Worm (Caenorhabditis elegans) whole organism, mixed stage, embryonic: ENCODE data around the gene F32D8.13.

Experiments used
- M03D4.4 ChIP-seq: sonication (generic microtip); optimal IDR thresholded peaks from 2 replicates; lab custom pipeline; 2017; ENCODE audit warnings: mild to moderate bottlenecking, missing genetic modification characterization, missing compliant biosample characterization
- bed-3 ChIP-seq: fragments of 200-800 bp; sonication (Bioruptor generic); optimal IDR thresholded peaks from 3 replicates; lab custom pipeline; 2018; ENCODE audit warnings: mild to moderate bottlenecking, missing genetic modification characterization, moderate library complexity, missing compliant biosample characterization
- blmp-1 ChIP-seq: fragments of 150-350 bp; optimal IDR thresholded peaks from 2 replicates; lab custom pipeline; 2014; ENCODE audit warnings: missing biosample characterization, missing genetic modification characterization
- ceh-39 ChIP-seq: fragments of 150-350 bp; optimal IDR thresholded peaks from 2 replicates; lab custom pipeline; 2014; ENCODE audit warnings: missing biosample characterization, missing genetic modification characterization
- ceh-43 ChIP-seq: fragments of 200-800 bp; sonication (Bioruptor generic); optimal IDR thresholded peaks from 2 replicates; lab custom pipeline; 2018; ENCODE audit warnings: mild to moderate bottlenecking, missing genetic modification characterization, moderate library complexity, missing compliant biosample characterization
- ceh-83 ChIP-seq: fragments of 200-800 bp; sonication (Bioruptor generic); optimal IDR thresholded peaks from 2 replicates; lab custom pipeline; 2018; ENCODE audit warnings: mild to moderate bottlenecking, missing genetic modification characterization, missing compliant biosample characterization
- ces-1 ChIP-seq: fragments of 150-350 bp; optimal IDR thresholded peaks from 2 replicates; lab custom pipeline; 2014; ENCODE audit warnings: missing biosample characterization, missing genetic modification reagents, missing genetic modification characterization
- cnd-1 ChIP-seq: fragments of 200-800 bp; sonication (Bioruptor generic); optimal IDR thresholded peaks from 2 replicates; lab custom pipeline; 2018; ENCODE audit warnings: mild to moderate bottlenecking, missing genetic modification characterization, missing compliant biosample characterization
- drap-1 ChIP-seq: fragments of 200-800 bp; sonication (Bioruptor generic); optimal IDR thresholded peaks from 3 replicates; lab custom pipeline; 2018; ENCODE audit warnings: mild to moderate bottlenecking, missing genetic modification characterization, missing compliant biosample characterization
- elt-1 ChIP-seq: sonication (generic microtip); optimal IDR thresholded peaks from 2 replicates; lab custom pipeline; 2017; ENCODE audit warnings: missing genetic modification characterization, mild to moderate bottlenecking, missing compliant biosample characterization, antibody characterized with exemption, moderate library complexity, borderline replicate concordance; ENCODE audit not compliant: insufficient read depth
- elt-3 ChIP-seq: fragments of 150-350 bp; optimal IDR thresholded peaks from 2 replicates; lab custom pipeline; 2014; ENCODE audit warnings: missing biosample characterization, missing genetic modification characterization
- flh-1 ChIP-seq: fragments of 200-800 bp; sonication (Bioruptor generic); optimal IDR thresholded peaks from 2 replicates; lab custom pipeline; 2018; ENCODE audit warnings: mild to moderate bottlenecking, missing genetic modification characterization, moderate library complexity, missing compliant biosample characterization
- ham-2 ChIP-seq: fragments of 200-800 bp; sonication (Bioruptor generic); optimal IDR thresholded peaks from 2 replicates; lab custom pipeline; 2018; ENCODE audit warnings: mild to moderate bottlenecking, missing genetic modification characterization, missing compliant biosample characterization
- hlh-1 ChIP-seq: fragments of 150-350 bp; optimal IDR thresholded peaks from 2 replicates; lab custom pipeline; 2014; ENCODE audit warnings: missing biosample characterization, missing genetic modification reagents, missing genetic modification characterization
- lin-13 ChIP-seq: fragments of 150-350 bp; optimal IDR thresholded peaks from 2 replicates; lab custom pipeline; 2014; ENCODE audit warnings: missing biosample characterization, missing genetic modification characterization
- lin-32 ChIP-seq: fragments of 200-800 bp; sonication (Bioruptor generic); optimal IDR thresholded peaks from 2 replicates; lab custom pipeline; 2018; ENCODE audit warnings: mild to moderate bottlenecking, missing genetic modification characterization, missing compliant biosample characterization
- lsy-2 ChIP-seq: fragments of 150-350 bp; optimal IDR thresholded peaks from 2 replicates; lab custom pipeline; 2014; ENCODE audit warnings: missing biosample characterization, missing genetic modification characterization
- mab-5 ChIP-seq: fragments of 150-350 bp; optimal IDR thresholded peaks from 2 replicates; lab custom pipeline; 2014; ENCODE audit warnings: missing biosample characterization, missing genetic modification characterization
- mep-1 ChIP-seq: fragments of 150-350 bp; optimal IDR thresholded peaks from 2 replicates; lab custom pipeline; 2017; ENCODE audit warnings: missing biosample characterization, missing genetic modification reagents, missing genetic modification characterization, inconsistent platforms
- mls-2 ChIP-seq: sonication (generic microtip); optimal IDR thresholded peaks from 2 replicates; lab custom pipeline; 2016; ENCODE audit warnings: mild to moderate bottlenecking, missing genetic modification characterization, moderate library complexity, missing compliant biosample characterization
- nhr-12 ChIP-seq: fragments of 150-350 bp; optimal IDR thresholded peaks from 2 replicates; lab custom pipeline; 2014; ENCODE audit warnings: missing biosample characterization, missing genetic modification characterization
- nhr-2 ChIP-seq: fragments of 150-350 bp; optimal IDR thresholded peaks from 2 replicates; lab custom pipeline; 2014; ENCODE audit warnings: missing biosample characterization, missing genetic modification characterization
- nhr-237 ChIP-seq: fragments of 150-350 bp; optimal IDR thresholded peaks from 2 replicates; lab custom pipeline; 2014; ENCODE audit warnings: missing biosample characterization, missing genetic modification characterization
- nhr-28 ChIP-seq: fragments of 150-350 bp; optimal IDR thresholded peaks from 2 replicates; lab custom pipeline; 2014; ENCODE audit warnings: missing biosample characterization, missing genetic modification characterization
- nhr-76 ChIP-seq: sonication (generic microtip); optimal IDR thresholded peaks from 2 replicates; lab custom pipeline; 2017; ENCODE audit warnings: missing biosample characterization, missing genetic modification characterization
- pha-4 ChIP-seq: fragments of 150-350 bp; optimal IDR thresholded peaks from 2 replicates; lab custom pipeline; 2018; ENCODE audit warnings: missing biosample characterization, missing genetic modification reagents, missing genetic modification characterization
- sem-2 ChIP-seq: fragments of 200-800 bp; sonication (Bioruptor generic); optimal IDR thresholded peaks from 2 replicates; lab custom pipeline; 2018; ENCODE audit warnings: mild to moderate bottlenecking, missing genetic modification characterization, missing compliant biosample characterization
- snpc-4 ChIP-seq: fragments of 150-350 bp; optimal IDR thresholded peaks from 2 replicates; lab custom pipeline; 2014; ENCODE audit warnings: missing biosample characterization, missing genetic modification characterization
- sptf-1 ChIP-seq: sonication (generic microtip); optimal IDR thresholded peaks from 2 replicates; lab custom pipeline; 2017; ENCODE audit warnings: mild to moderate bottlenecking, missing genetic modification characterization, moderate library complexity, missing compliant biosample characterization
- tbx-8 ChIP-seq: fragments of 200-800 bp; sonication (Bioruptor generic); optimal IDR thresholded peaks from 2 replicates; lab custom pipeline; 2018; ENCODE audit warnings: mild to moderate bottlenecking, missing genetic modification characterization, moderate library complexity, missing compliant biosample characterization
- unc-120 ChIP-seq: sonication (generic microtip); optimal IDR thresholded peaks from 2 replicates; lab custom pipeline; 2017; ENCODE audit warnings: missing genetic modification characterization, missing compliant biosample characterization; ENCODE audit not compliant: poor library complexity, severe bottlenecking
- unc-39 ChIP-seq: fragments of 150-350 bp; optimal IDR thresholded peaks from 2 replicates; lab custom pipeline; 2014; ENCODE audit warnings: missing biosample characterization, missing genetic modification characterization
- unc-62 ChIP-seq: fragments of 150-350 bp; optimal IDR thresholded peaks from 2 replicates; lab custom pipeline; 2014; ENCODE audit warnings: missing biosample characterization, missing genetic modification reagents, missing genetic modification characterization
- zip-8 ChIP-seq: fragments of 150-350 bp; optimal IDR thresholded peaks from 2 replicates; lab custom pipeline; 2014; ENCODE audit warnings: missing biosample characterization, missing genetic modification characterization
- ztf-11 ChIP-seq: fragments of 150-350 bp; optimal IDR thresholded peaks from 2 replicates; lab custom pipeline; 2014; ENCODE audit warnings: missing biosample characterization, missing genetic modification characterization

F32D8.13 gene

DNA sequence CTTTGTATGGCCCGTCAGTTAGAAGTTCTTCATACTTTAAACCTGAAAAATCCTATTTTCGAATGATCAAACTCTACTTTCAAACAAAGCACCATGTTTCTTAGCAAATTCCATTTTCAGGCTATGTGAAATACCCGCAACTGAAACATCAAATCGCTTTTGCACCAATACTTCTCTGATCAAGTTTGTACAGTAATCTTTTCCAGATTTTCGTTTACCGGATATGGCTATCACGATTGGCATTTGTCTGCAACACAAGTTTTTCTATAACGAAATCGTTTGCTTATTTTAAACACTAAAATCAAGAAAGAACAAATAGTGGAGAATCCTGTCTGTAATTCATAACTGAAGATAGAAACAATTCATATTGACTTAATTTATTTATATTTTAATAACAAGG, at the start of gene F32D8.13:
F32D8.13 (minus strand) TSS at position 249 of the 400 bp plus-strand sequence.
- TF ChIP-seq unc-120 (tag; lab: Kevin White, UChicago) (no peak), blmp-1 (tag; lab: Kevin White, UChicago) (no peak), ham-2 (GFP tag; lab: Kevin White, UChicago) (no peak)
- TF ChIP-seq, all 35 proteins: peak for 0

DNA sequence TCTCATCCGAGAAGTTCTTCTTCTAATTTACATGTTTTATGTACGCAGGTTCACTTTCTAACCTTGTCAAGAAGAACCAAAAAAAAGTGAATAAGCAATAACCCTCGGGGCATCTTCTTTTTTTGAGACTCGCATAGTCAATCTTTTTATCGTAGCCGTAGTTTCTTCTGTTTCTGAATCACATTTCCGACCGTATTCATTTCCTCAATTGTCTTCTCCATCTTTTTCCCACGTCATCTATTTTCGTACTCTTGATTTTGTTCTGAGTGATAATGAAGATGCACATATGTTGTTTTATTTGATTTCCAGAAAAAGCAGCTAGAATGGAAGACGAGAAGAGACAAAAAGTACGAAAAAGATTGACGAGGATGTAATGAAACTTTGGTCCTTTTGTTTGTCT, 48.6 kb upstream of the F32D8.13 start:
- TF ChIP-seq lin-32 (GFP tag; lab: Kevin White, UChicago) (no peak), ces-1 (GFP tag; lab: Kevin White, UChicago) (peak; percentile 28)

DNA sequence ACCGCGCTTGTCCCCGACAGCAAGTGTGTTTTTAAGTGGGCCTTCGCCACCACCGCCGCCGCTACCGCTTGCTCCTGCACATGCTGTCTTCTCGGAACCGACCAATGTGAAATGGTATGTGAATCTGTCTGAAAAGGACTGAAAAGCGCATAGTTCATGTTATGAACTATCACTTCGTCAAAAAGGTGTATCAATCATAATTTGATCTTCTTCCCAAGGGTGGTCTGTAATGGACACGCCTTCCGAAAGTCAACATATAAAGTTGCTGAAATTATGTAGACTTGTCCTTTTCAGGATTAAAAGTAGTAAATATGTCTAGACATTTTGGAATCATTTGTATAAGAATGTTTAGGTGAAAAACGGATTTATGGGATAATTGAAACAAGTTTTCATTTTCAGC, 45.8 kb upstream of the F32D8.13 start, which contains the start of gene zip-9:
zip-9 (plus strand) TSS at position 301 of the 400 bp plus-strand sequence.
- TF ChIP-seq unc-62 (GFP tag; lab: Kevin White, UChicago): no peak
- TF ChIP-seq mls-2: no peak

DNA sequence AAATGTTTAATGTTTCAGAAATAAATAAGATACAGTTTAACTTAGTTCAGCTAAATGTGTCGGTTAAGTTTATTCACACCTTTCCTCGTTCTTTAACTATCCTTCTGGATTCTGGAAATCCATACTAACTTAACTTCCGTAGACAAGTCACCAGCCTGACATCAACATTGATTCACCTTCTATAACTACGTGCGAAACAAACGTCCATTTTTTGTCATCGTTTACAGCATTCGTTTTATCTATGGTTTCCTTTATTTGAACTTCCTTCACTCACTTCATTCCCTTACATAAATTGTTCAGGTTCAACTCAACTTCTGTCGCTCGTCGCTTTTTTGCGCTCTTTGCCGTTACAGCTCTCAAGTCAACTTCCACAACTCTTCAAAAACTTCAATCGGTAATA, 44.8 kb upstream of the F32D8.13 start, which contains the start of gene F17C11.26:
F17C11.26 (plus strand) TSS at position 301 of the 400 bp plus-strand sequence.
- no peak for TF ChIP-seq pha-4 (tag; lab: Kevin White, UChicago)
- no peak for TF ChIP-seq unc-62 (GFP tag; lab: Kevin White, UChicago)
- TF ChIP-seq ces-1 (GFP tag; lab: Kevin White, UChicago): no peak
- no peak for TF ChIP-seq zip-8 (tag; lab: Kevin White, UChicago)
- TF ChIP-seq elt-1 (tag; lab: Kevin White, UChicago): no peak
- no peak for TF ChIP-seq nhr-12
- no peak for TF ChIP-seq unc-39 (tag; lab: Kevin White, UChicago)
- TF ChIP-seq sptf-1 (tag; lab: Kevin White, UChicago): no peak
- no peak for TF ChIP-seq mep-1 (tag; lab: Kevin White, UChicago)
- no peak for TF ChIP-seq elt-3 (tag; lab: Kevin White, UChicago)
- no peak for TF ChIP-seq lsy-2
- no peak for TF ChIP-seq M03D4.4 (tag; lab: Kevin White, UChicago)
- no peak for TF ChIP-seq ham-2 (GFP tag; lab: Kevin White, UChicago)
- TF ChIP-seq flh-1 (GFP tag; lab: Kevin White, UChicago): no peak
- TF ChIP-seq, all 35 proteins: peak for 0

DNA sequence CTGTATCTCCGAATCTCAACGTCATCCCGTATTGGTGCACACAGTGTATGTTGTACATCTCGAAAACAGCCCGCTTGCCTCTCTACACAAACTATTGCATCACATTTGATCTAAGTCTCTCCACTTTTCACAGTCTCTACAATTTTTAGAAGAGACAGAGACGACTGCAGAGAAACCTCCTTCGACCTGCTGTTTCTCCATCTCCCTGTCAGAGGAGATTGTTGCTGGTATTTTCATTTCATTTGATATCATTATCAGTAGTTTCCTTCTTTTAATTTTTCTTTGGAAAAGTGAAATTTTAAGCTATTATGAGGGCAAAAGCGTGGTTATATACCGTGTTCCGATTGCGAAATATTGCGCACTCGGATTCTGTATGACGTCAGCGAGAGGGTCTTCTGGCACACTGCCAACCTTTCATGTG, 44.2 kb upstream of the F32D8.13 start:
- TF ChIP-seq ham-2 (GFP tag; lab: Kevin White, UChicago) (peak; percentile 39), mep-1 (tag; lab: Kevin White, UChicago) (peak; percentile 50), lin-32 (GFP tag; lab: Kevin White, UChicago) (no peak), hlh-1 (tag; lab: Kevin White, UChicago) (peak; percentile 9), sem-2 (GFP tag; lab: Kevin White, UChicago) (no peak), ces-1 (GFP tag; lab: Kevin White, UChicago) (peak; percentile 58), unc-39 (tag; lab: Kevin White, UChicago) (no peak), lin-13 (no peak), blmp-1 (tag; lab: Kevin White, UChicago) (peak; percentile 14), snpc-4 (no peak), lsy-2 (peak; percentile 22), nhr-2 (tag; lab: Kevin White, UChicago) (peak; percentile 68), nhr-76 (tag; lab: Kevin White, UChicago) (no peak), M03D4.4 (tag; lab: Kevin White, UChicago) (no peak), unc-120 (tag; lab: Kevin White, UChicago) (peak; percentile 34), nhr-237 (tag; lab: Kevin White, UChicago) (no peak), ceh-83 (no peak), pha-4 (tag; lab: Kevin White, UChicago) (peak; percentile 4), flh-1 (GFP tag; lab: Kevin White, UChicago) (no peak), nhr-28 (tag; lab: Kevin White, UChicago) (no peak), elt-1 (tag; lab: Kevin White, UChicago) (no peak), nhr-12 (no peak), zip-8 (tag; lab: Kevin White, UChicago) (peak; percentile 66), ztf-11 (no peak), elt-3 (tag; lab: Kevin White, UChicago) (no peak), sptf-1 (tag; lab: Kevin White, UChicago) (no peak), ceh-43 (GFP tag; lab: Kevin White, UChicago) (no peak), mls-2 (no peak), ceh-39 (peak; percentile 43), drap-1 (GFP tag; lab: Kevin White, UChicago) (peak; percentile 20), tbx-8 (GFP tag; lab: Kevin White, UChicago) (no peak), cnd-1 (tag; lab: Kevin White, UChicago) (no peak), mab-5 (tag; lab: Kevin White, UChicago) (no peak), bed-3 (GFP tag; lab: Kevin White, UChicago) (no peak), unc-62 (GFP tag; lab: Kevin White, UChicago) (peak; percentile 75)
